Fruit fly (Drosophila melanogaster) whole organism, embryonic: Measurements from ENCODE around the gene Rab9D.

Source experiments
- Atf6 ChIP-seq: fragments of 200-800 bp; sonication (Bioruptor generic); IDR thresholded peaks from 2 replicates; pipeline ENCODE4 v1.3.6; 2022; ENCODE audit warnings: missing biosample characterization, missing genetic modification characterization
- Bgb ChIP-seq: fragments of 200-800 bp; sonication (Bioruptor generic); IDR thresholded peaks from 2 replicates; pipeline ENCODE4 v1.3.6; 2022; ENCODE audit warnings: missing biosample characterization, missing genetic modification characterization; ENCODE audit not compliant: partially characterized antibody
- CG12299 ChIP-seq: fragments of 200-800 bp; sonication (Bioruptor generic); optimal IDR thresholded peaks from 2 replicates; lab custom pipeline; 2018; ENCODE audit warnings: missing biosample characterization, mild to moderate bottlenecking, missing genetic modification characterization
- CG13624 ChIP-seq: fragments of 200-800 bp; sonication (Bioruptor generic); optimal IDR thresholded peaks from 2 replicates; lab custom pipeline; 2016; ENCODE audit warnings: missing biosample characterization, missing genetic modification characterization
- CG14667 ChIP-seq: fragments of 200-800 bp; sonication (Bioruptor generic); IDR thresholded peaks from 2 replicates; pipeline ENCODE4 v1.3.6; 2022; ENCODE audit warnings: missing biosample characterization, missing genetic modification characterization
- CG14710 ChIP-seq: fragments of 200-800 bp; sonication (Bioruptor generic); optimal IDR thresholded peaks from 3 replicates; lab custom pipeline; 2019; ENCODE audit warnings: missing biosample characterization, mild to moderate bottlenecking, missing genetic modification characterization, moderate library complexity
- CG14965 ChIP-seq: fragments of 200-800 bp; sonication (Bioruptor generic); optimal IDR thresholded peaks from 2 replicates; lab custom pipeline; 2016; ENCODE audit warnings: missing biosample characterization, missing genetic modification characterization, borderline replicate concordance
- CG15011 ChIP-seq: fragments of 200-800 bp; sonication (Bioruptor generic); optimal IDR thresholded peaks from 3 replicates; lab custom pipeline; 2018; ENCODE audit warnings: missing biosample characterization, mild to moderate bottlenecking, missing genetic modification characterization
- CG15696 ChIP-seq: fragments of 200-800 bp; sonication (Bioruptor generic); optimal IDR thresholded peaks from 2 replicates; lab custom pipeline; 2019; ENCODE audit warnings: missing biosample characterization, mild to moderate bottlenecking, missing genetic modification characterization, moderate library complexity
- CG17385 ChIP-seq: fragments of 200-800 bp; sonication (Bioruptor generic); optimal IDR thresholded peaks from 3 replicates; lab custom pipeline; 2018; ENCODE audit warnings: missing biosample characterization, mild to moderate bottlenecking, missing genetic modification characterization
- CG17612 ChIP-seq: fragments of 200-800 bp; sonication (Bioruptor generic); IDR thresholded peaks from 2 replicates; pipeline ENCODE4 v1.3.6; 2022; ENCODE audit warnings: missing biosample characterization, missing genetic modification characterization
- CG2120 ChIP-seq: fragments of 200-800 bp; sonication (Bioruptor generic); optimal IDR thresholded peaks from 3 replicates; lab custom pipeline; 2016; ENCODE audit warnings: missing biosample characterization, missing genetic modification characterization
- CG2199 ChIP-seq: fragments of 200-800 bp; sonication (Bioruptor generic); IDR thresholded peaks from 3 replicates; pipeline ENCODE4 v1.3.6; 2022; ENCODE audit warnings: missing biosample characterization, missing genetic modification characterization
- CG33213 ChIP-seq: fragments of 200-800 bp; sonication (Bioruptor generic); optimal IDR thresholded peaks from 3 replicates; lab custom pipeline; 2016; ENCODE audit warnings: missing biosample characterization, missing genetic modification characterization
- CG34422 ChIP-seq: fragments of 200-800 bp; sonication (Bioruptor generic); IDR thresholded peaks from 3 replicates; pipeline ENCODE4 v1.3.6; 2022; ENCODE audit warnings: missing biosample characterization, missing genetic modification characterization
- CG3847 ChIP-seq: fragments of 200-800 bp; sonication (Bioruptor generic); IDR thresholded peaks from 2 replicates; pipeline ENCODE4 v1.3.6; 2022; ENCODE audit warnings: missing biosample characterization, missing genetic modification characterization
- CG3995 ChIP-seq: fragments of 200-800 bp; sonication (Bioruptor generic); optimal IDR thresholded peaks from 3 replicates; lab custom pipeline; 2016; ENCODE audit warnings: missing biosample characterization, missing genetic modification characterization
- CG6175 ChIP-seq: fragments of 200-800 bp; sonication (Bioruptor generic); IDR thresholded peaks from 3 replicates; pipeline ENCODE4 v1.3.6; 2022; ENCODE audit warnings: missing biosample characterization, missing genetic modification characterization
- CG6765 ChIP-seq: fragments of 200-800 bp; sonication (Bioruptor generic); optimal IDR thresholded peaks from 3 replicates; lab custom pipeline; 2017; ENCODE audit warnings: missing biosample characterization, mild to moderate bottlenecking, missing genetic modification characterization
- CoRest ChIP-seq: fragments of 200-800 bp; sonication (Bioruptor generic); optimal IDR thresholded peaks from 3 replicates; lab custom pipeline; 2018; ENCODE audit warnings: missing biosample characterization, mild to moderate bottlenecking, missing genetic modification characterization, moderate library complexity
- D19A ChIP-seq: fragments of 200-800 bp; optimal IDR thresholded peaks from 3 replicates; lab custom pipeline; 2019; ENCODE audit warnings: missing biosample characterization, mild to moderate bottlenecking, missing genetic modification characterization, moderate library complexity
- Deaf1 ChIP-seq: fragments of 200-800 bp; optimal IDR thresholded peaks from 3 replicates; lab custom pipeline; 2019; ENCODE audit warnings: missing biosample characterization, mild to moderate bottlenecking, missing genetic modification characterization, moderate library complexity
- Ets97D ChIP-seq: fragments of 200-800 bp; sonication (Bioruptor generic); optimal IDR thresholded peaks from 3 replicates; lab custom pipeline; 2016; ENCODE audit warnings: missing biosample characterization, missing genetic modification characterization
- HHEX ChIP-seq: fragments of 200-800 bp; sonication (Bioruptor generic); optimal IDR thresholded peaks from 3 replicates; lab custom pipeline; 2017; ENCODE audit warnings: missing biosample characterization, mild to moderate bottlenecking, missing genetic modification characterization, missing genetic modification reagents
- HmgZ ChIP-seq: fragments of 200-800 bp; sonication (Bioruptor generic); optimal IDR thresholded peaks from 2 replicates; lab custom pipeline; 2018; ENCODE audit warnings: missing biosample characterization, mild to moderate bottlenecking, missing genetic modification characterization
- Hmr ChIP-seq: fragments of 200-800 bp; sonication (Bioruptor generic); optimal IDR thresholded peaks from 3 replicates; lab custom pipeline; 2017; ENCODE audit warnings: mild to moderate bottlenecking, missing biosample characterization, missing genetic modification reagents, missing genetic modification characterization
- Lim3 ChIP-seq: fragments of 200-800 bp; sonication (Bioruptor generic); IDR thresholded peaks from 2 replicates; pipeline ENCODE4 v1.3.6; 2022; ENCODE audit warnings: missing biosample characterization, missing genetic modification characterization
- Max ChIP-seq: fragments of 200-800 bp; sonication (Bioruptor generic); optimal IDR thresholded peaks from 2 replicates; lab custom pipeline; 2016; ENCODE audit warnings: missing biosample characterization, mild to moderate bottlenecking, missing genetic modification characterization
- Optix ChIP-seq: fragments of 200-800 bp; sonication (Bioruptor generic); IDR thresholded peaks from 3 replicates; pipeline ENCODE4 v1.3.6; 2022; ENCODE audit warnings: missing biosample characterization, missing genetic modification characterization
- Sox102F ChIP-seq: fragments of 200-800 bp; sonication (Bioruptor generic); optimal IDR thresholded peaks from 2 replicates; lab custom pipeline; 2018; ENCODE audit warnings: missing biosample characterization, mild to moderate bottlenecking, missing genetic modification characterization, moderate library complexity
- bbx ChIP-seq: fragments of 200-800 bp; sonication (Bioruptor generic); IDR thresholded peaks from 2 replicates; pipeline ENCODE4 v1.3.6; 2022; ENCODE audit warnings: missing biosample characterization, missing genetic modification characterization; ENCODE audit not compliant: partially characterized antibody
- cas ChIP-seq: fragments of 200-800 bp; sonication (Bioruptor generic); IDR thresholded peaks from 2 replicates; pipeline ENCODE4 v1.3.6; 2022; ENCODE audit warnings: missing biosample characterization, missing genetic modification characterization
- crc ChIP-seq: fragments of 200-800 bp; sonication (Bioruptor generic); optimal IDR thresholded peaks from 2 replicates; lab custom pipeline; 2016; ENCODE audit warnings: missing biosample characterization, missing genetic modification characterization
- eve ChIP-seq, 2 experiments: fragments of >200 bp; optimal IDR thresholded peaks; 2 replicates each; lab custom pipeline; 2017; ENCODE audit warnings: missing biosample characterization in 2 of 2, missing genetic modification characterization in 2 of 2
- ftz-f1 ChIP-seq: fragments of 200-800 bp; sonication (Bioruptor generic); optimal IDR thresholded peaks from 2 replicates; lab custom pipeline; 2016; ENCODE audit warnings: missing biosample characterization, missing genetic modification characterization
- grau ChIP-seq: fragments of 200-800 bp; optimal IDR thresholded peaks from 3 replicates; lab custom pipeline; 2019; ENCODE audit warnings: missing biosample characterization, mild to moderate bottlenecking, missing genetic modification characterization, moderate library complexity
- gsb-n ChIP-seq: fragments of 200-800 bp; sonication (Bioruptor generic); optimal IDR thresholded peaks from 3 replicates; lab custom pipeline; 2018; ENCODE audit warnings: missing biosample characterization, mild to moderate bottlenecking, missing genetic modification characterization
- hbn ChIP-seq: fragments of 200-800 bp; sonication (Bioruptor generic); IDR thresholded peaks from 2 replicates; pipeline ENCODE4 v1.3.6; 2022; ENCODE audit warnings: missing biosample characterization, missing genetic modification characterization; ENCODE audit not compliant: partially characterized antibody
- kni ChIP-seq: fragments of 200-800 bp; sonication (Bioruptor generic); optimal IDR thresholded peaks from 3 replicates; lab custom pipeline; 2017; ENCODE audit warnings: mild to moderate bottlenecking, missing biosample characterization, missing genetic modification reagents, missing genetic modification characterization
- luna ChIP-seq: fragments of 200-800 bp; sonication (Bioruptor generic); optimal IDR thresholded peaks from 2 replicates; lab custom pipeline; 2016; ENCODE audit warnings: missing biosample characterization, missing genetic modification characterization
- nau ChIP-seq: fragments of 200-800 bp; sonication (Bioruptor generic); optimal IDR thresholded peaks from 3 replicates; lab custom pipeline; 2017; ENCODE audit warnings: missing biosample characterization, mild to moderate bottlenecking, missing genetic modification characterization, missing genetic modification reagents
- oc ChIP-seq: fragments of 200-800 bp; sonication (Bioruptor generic); optimal IDR thresholded peaks from 2 replicates; lab custom pipeline; 2018; ENCODE audit warnings: missing biosample characterization, mild to moderate bottlenecking, missing genetic modification characterization, moderate library complexity
- pan ChIP-seq, 4 experiments: fragments of >200 bp in 3 of 4; fragments of 200-800 bp in 1 of 4; sonication (Bioruptor generic) in 1 of 4; optimal IDR thresholded peaks in 3 of 4; IDR thresholded peaks in 1 of 4; 2 replicates each; pipeline versions ENCODE4 v1.3.6 to Lab custom; 2017 to 2022; ENCODE audit warnings: missing biosample characterization in 2 of 4, missing genetic modification characterization in 2 of 4, mixed read lengths in 1 of 4
- psq ChIP-seq: fragments of 200-800 bp; sonication (Bioruptor generic); optimal IDR thresholded peaks from 2 replicates; lab custom pipeline; 2017; ENCODE audit warnings: missing biosample characterization, missing genetic modification characterization
- salm ChIP-seq: fragments of 200-800 bp; sonication (Bioruptor generic); optimal IDR thresholded peaks from 2 replicates; lab custom pipeline; 2018; ENCODE audit warnings: missing biosample characterization, mild to moderate bottlenecking, missing genetic modification characterization
- sd ChIP-seq: fragments of 200-800 bp; sonication (Bioruptor generic); optimal IDR thresholded peaks from 3 replicates; lab custom pipeline; 2018; ENCODE audit warnings: missing biosample characterization, mild to moderate bottlenecking, missing genetic modification characterization, moderate library complexity
- seq ChIP-seq: fragments of 200-800 bp; sonication (Bioruptor generic); IDR thresholded peaks from 2 replicates; pipeline ENCODE4 v1.3.6; 2022; ENCODE audit warnings: missing biosample characterization, missing genetic modification characterization
- twi ChIP-seq: fragments of 200-800 bp; optimal IDR thresholded peaks from 2 replicates; lab custom pipeline; 2019; ENCODE audit warnings: missing biosample characterization, mild to moderate bottlenecking, missing genetic modification characterization, moderate library complexity
- zen2 ChIP-seq: fragments of 200-800 bp; sonication (Bioruptor generic); IDR thresholded peaks from 3 replicates; pipeline ENCODE4 v1.3.6; 2022; ENCODE audit warnings: missing biosample characterization, missing genetic modification characterization; ENCODE audit not compliant: partially characterized antibody

The Rab9D gene

DNA sequence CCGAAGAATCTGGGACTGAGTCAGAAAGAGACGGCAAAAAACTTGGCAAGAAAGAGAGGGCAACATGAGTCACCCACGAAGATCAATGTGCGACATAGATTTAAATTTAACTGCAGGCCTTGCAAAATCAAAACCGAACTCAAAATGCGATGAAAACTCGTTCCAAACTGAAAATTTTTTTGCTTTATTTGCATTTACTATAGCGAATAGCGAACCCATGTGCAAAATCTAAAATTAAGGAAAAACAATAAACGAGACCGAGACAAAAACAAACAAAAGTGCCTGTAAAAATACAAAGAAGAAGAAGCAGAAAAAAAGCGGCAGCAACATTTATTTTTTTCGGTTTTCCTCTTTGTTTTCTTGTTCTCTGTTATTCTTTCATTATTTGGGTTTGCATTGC, 42.9 kb upstream of the Rab9D start:
- TF ChIP-seq CG17385 (GFP tag; lab: Kevin White, UChicago) (no peak), eve (GFP tag; optimal IDR thresholded peaks at IDR 0.05; lab: Kevin White, UChicago) (peak in 1 of 2 experiments; percentile 56)

DNA sequence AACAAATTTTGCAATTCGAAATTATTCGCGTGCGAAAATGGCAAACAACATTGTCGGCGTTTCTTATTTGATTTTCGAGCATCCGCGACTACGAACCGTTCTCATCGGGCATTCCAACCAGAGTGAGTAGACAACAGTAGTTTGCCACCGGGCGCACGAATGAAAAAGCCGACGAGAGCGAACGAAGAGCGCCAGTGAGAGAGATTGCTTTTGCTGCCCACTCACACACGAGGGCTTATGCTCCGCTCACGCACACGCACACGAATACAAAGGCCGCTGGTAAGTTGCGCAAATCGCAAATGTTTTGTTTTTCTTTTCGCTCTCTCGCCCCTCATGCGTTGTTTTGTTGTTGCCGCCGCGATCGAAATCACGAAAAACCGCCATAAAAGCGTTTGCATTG, 42.3 kb upstream of the Rab9D start:
- TF ChIP-seq gsb-n (tag; lab: Kevin White, UChicago) (no peak), CG14965 (no peak), HmgZ (tag; lab: Kevin White, UChicago) (no peak), grau (tag; lab: Kevin White, UChicago) (no peak), CG14667 (GFP tag; lab: Robert Waterston, UW) (no peak), Sox102F (GFP tag; lab: Kevin White, UChicago) (no peak), CG2199 (GFP tag; lab: Robert Waterston, UW) (no peak), luna (GFP tag; lab: Kevin White, UChicago) (no peak), cas (no peak), oc (tag; lab: Kevin White, UChicago) (no peak), seq (GFP tag; lab: Robert Waterston, UW) (no peak), CG6765 (GFP tag; lab: Kevin White, UChicago) (no peak), Max (GFP tag; lab: Kevin White, UChicago) (no peak), salm (no peak), Bgb (peak; percentile 63), Optix (GFP tag; lab: Robert Waterston, UW) (no peak), Ets97D (GFP tag; lab: Kevin White, UChicago) (no peak), twi (tag; lab: Kevin White, UChicago) (no peak), CG17612 (GFP tag; lab: Robert Waterston, UW) (no peak), nau (GFP tag; lab: Kevin White, UChicago) (no peak), bbx (GFP tag; lab: Robert Waterston, UW) (peak; percentile 68; the same call in 1 of the 2 replicates), Lim3 (GFP tag; lab: Robert Waterston, UW) (no peak), CG6175 (no peak), kni (GFP tag; lab: Kevin White, UChicago) (peak; percentile 32), CG15696 (no peak), Hmr (GFP tag; lab: Kevin White, UChicago) (no peak), sd (tag; lab: Kevin White, UChicago) (peak; percentile 68), zen2 (GFP tag; lab: Robert Waterston, UW) (peak; percentile 63; the same call in 1 of the 3 replicates), CG3995 (GFP tag; lab: Kevin White, UChicago) (no peak), ftz-f1 (GFP tag; lab: Kevin White, UChicago) (no peak), D19A (no peak), CG33213 (GFP tag; lab: Kevin White, UChicago) (no peak), CG13624 (GFP tag; lab: Kevin White, UChicago) (no peak), hbn (GFP tag; lab: Robert Waterston, UW) (no peak), CG3847 (GFP tag; lab: Robert Waterston, UW) (no peak), CoRest (no peak), CG15011 (no peak), psq (no peak), Deaf1 (tag; lab: Kevin White, UChicago) (peak; percentile 96), HHEX (GFP tag; lab: Kevin White, UChicago) (no peak), pan (optimal IDR thresholded peaks at IDR 0.05; lab: Kevin White, UChicago) (no peak), pan (GFP tag; optimal IDR thresholded peaks at IDR 0.05 in 1 of 2, IDR thresholded peaks at IDR 0.05 in 1 of 2) (no peak), Atf6 (GFP tag; lab: Robert Waterston, UW) (no peak), CG34422 (GFP tag; lab: Robert Waterston, UW) (peak; percentile 20; the same call in 1 of the 3 replicates), crc (no peak), CG2120 (no peak), CG12299 (tag; lab: Kevin White, UChicago) (no peak), CG14710 (tag; lab: Kevin White, UChicago) (no peak)
